Worm (Caenorhabditis elegans): Measurements from ENCODE around the gene nuo-5.

DNA sequence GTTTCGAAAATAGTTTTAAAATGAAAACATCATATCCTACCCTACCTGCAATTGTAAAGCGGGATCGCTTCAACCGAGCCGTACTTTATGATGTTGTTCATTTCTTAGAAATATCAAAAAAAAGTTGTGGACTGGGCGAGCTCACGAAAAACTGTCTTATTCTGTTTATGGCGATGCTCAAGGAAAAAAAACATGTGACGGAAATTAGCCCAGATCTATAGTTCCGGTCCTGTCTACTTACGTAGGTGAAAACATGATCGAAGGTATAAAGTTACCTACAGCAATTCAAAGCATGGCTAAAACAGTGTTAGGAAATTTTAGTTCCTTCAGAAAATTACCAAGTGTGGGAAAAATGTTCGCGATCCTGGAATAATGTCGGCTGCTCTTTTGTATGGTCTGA is 22.0 kb downstream of the nuo-5 start, which contains the start of gene srt-27:
- TF ChIP-seq daf-19 (GFP tag; conservative IDR thresholded peaks at IDR 0.05) (no peak), pha-4 (GFP tag; IDR thresholded peaks at IDR 0.05) (no peak), pha-4 (tag; optimal IDR thresholded peaks at IDR 0.05) (no peak), ZK546.5 (tag; optimal IDR thresholded peaks at IDR 0.05) (no peak), ces-1 (GFP tag; optimal IDR thresholded peaks at IDR 0.05) (no peak), fkh-10 (GFP tag; optimal IDR thresholded peaks at IDR 0.05) (no peak), hif-1 (tag; optimal IDR thresholded peaks at IDR 0.05) (no peak)

Data from whole organism, L4 larva.